Worm (Caenorhabditis elegans): ENCODE measurements around the gene srj-10.

- TF ChIP-seq mep-1 (tag; optimal IDR thresholded peaks at IDR 0.05) (peak; percentile 38), nhr-76 (tag; optimal IDR thresholded peaks at IDR 0.05) (no peak), nhr-28 (tag; optimal IDR thresholded peaks at IDR 0.05) (no peak), dpl-1 (GFP tag; optimal IDR thresholded peaks at IDR 0.05) (no peak), fkh-10 (GFP tag; optimal IDR thresholded peaks at IDR 0.05) (no peak), unc-62 (GFP tag; optimal IDR thresholded peaks at IDR 0.05) (no peak), fos-1 (tag; optimal IDR thresholded peaks at IDR 0.05) (no peak), ztf-11 (tag; optimal IDR thresholded peaks at IDR 0.05) (no peak), alr-1 (tag; optimal IDR thresholded peaks at IDR 0.05; ENCODE audit: borderline replicate concordance) (no peak), elt-3 (tag; optimal IDR thresholded peaks at IDR 0.05) (peak in 1 of 6 experiments; percentile 58), dsc-1 (tag; optimal IDR thresholded peaks at IDR 0.05) (no peak), lin-15B (tag; optimal IDR thresholded peaks at IDR 0.05) (no peak)
Measured at ce11 chrV:16094862-16095261, 21.1 kb upstream of the srj-10 start.

Measured in whole organism, L1 larva.